Fruit fly (Drosophila melanogaster) whole organism, embryonic: Measurements from ENCODE around the gene Vps37B.

ENCODE experiments used
- B-H1 ChIP-seq: fragments of 200-800 bp; sonication (Bioruptor generic); IDR thresholded peaks from 3 replicates; pipeline ENCODE4 v1.3.6; 2022; ENCODE audit warnings: missing biosample characterization, missing genetic modification characterization
- CG10654 ChIP-seq: fragments of 200-800 bp; sonication (Bioruptor generic); optimal IDR thresholded peaks from 2 replicates; lab custom pipeline; 2016; ENCODE audit warnings: missing biosample characterization, missing genetic modification characterization
- CG10959 ChIP-seq: fragments of 200-800 bp; sonication (Bioruptor generic); IDR thresholded peaks from 2 replicates; pipeline ENCODE4 v1.3.6; 2022; ENCODE audit warnings: missing biosample characterization, missing genetic modification characterization
- CG11560 ChIP-seq: fragments of 200-800 bp; sonication (Bioruptor generic); IDR thresholded peaks from 3 replicates; pipeline ENCODE4 v1.3.6; 2022; ENCODE audit warnings: missing biosample characterization, missing genetic modification characterization
- CG12299 ChIP-seq: fragments of 200-800 bp; sonication (Bioruptor generic); optimal IDR thresholded peaks from 2 replicates; lab custom pipeline; 2018; ENCODE audit warnings: missing biosample characterization, mild to moderate bottlenecking, missing genetic modification characterization
- CG14667 ChIP-seq: fragments of 200-800 bp; sonication (Bioruptor generic); IDR thresholded peaks from 2 replicates; pipeline ENCODE4 v1.3.6; 2022; ENCODE audit warnings: missing biosample characterization, missing genetic modification characterization
- CG14860 ChIP-seq: fragments of 200-800 bp; sonication (Bioruptor generic); IDR thresholded peaks from 3 replicates; pipeline ENCODE4 v1.3.6; 2022; ENCODE audit warnings: missing biosample characterization, missing genetic modification characterization; ENCODE audit not compliant: partially characterized antibody
- CG15011 ChIP-seq: fragments of 200-800 bp; sonication (Bioruptor generic); optimal IDR thresholded peaks from 3 replicates; lab custom pipeline; 2018; ENCODE audit warnings: missing biosample characterization, mild to moderate bottlenecking, missing genetic modification characterization
- CG16779 ChIP-seq: fragments of 200-800 bp; sonication (Bioruptor generic); IDR thresholded peaks from 2 replicates; pipeline ENCODE4 v1.3.6; 2022; ENCODE audit warnings: missing biosample characterization, missing genetic modification characterization
- CG16815 ChIP-seq: fragments of 200-800 bp; sonication (Bioruptor generic); optimal IDR thresholded peaks from 3 replicates; lab custom pipeline; 2017; ENCODE audit warnings: missing biosample characterization, mild to moderate bottlenecking, missing genetic modification characterization
- CG17328 ChIP-seq: fragments of 200-800 bp; sonication (Bioruptor generic); IDR thresholded peaks from 2 replicates; pipeline ENCODE4 v1.3.6; 2022; ENCODE audit warnings: missing biosample characterization, missing genetic modification characterization
- CG17568 ChIP-seq: fragments of 200-800 bp; sonication (Bioruptor generic); optimal IDR thresholded peaks from 2 replicates; lab custom pipeline; 2018; ENCODE audit warnings: missing biosample characterization, mild to moderate bottlenecking, missing genetic modification characterization, moderate library complexity
- CG18011 ChIP-seq: fragments of 200-800 bp; sonication (Bioruptor generic); optimal IDR thresholded peaks from 2 replicates; lab custom pipeline; 2017; ENCODE audit warnings: missing biosample characterization, missing genetic modification characterization, mild to moderate bottlenecking, moderate library complexity, missing genotype
- CG2875 ChIP-seq: fragments of 200-800 bp; sonication (Bioruptor generic); optimal IDR thresholded peaks from 2 replicates; lab custom pipeline; 2017; ENCODE audit warnings: missing biosample characterization, mild to moderate bottlenecking, missing genetic modification characterization, missing genetic modification reagents
- CG4360 ChIP-seq: fragments of 200-800 bp; sonication (Bioruptor generic); IDR thresholded peaks from 2 replicates; pipeline ENCODE4 v1.3.6; 2022; ENCODE audit warnings: missing biosample characterization, missing genetic modification characterization
- CG7357 ChIP-seq: fragments of 200-800 bp; sonication (Bioruptor generic); IDR thresholded peaks from 3 replicates; pipeline ENCODE4 v1.3.6; 2022; ENCODE audit warnings: missing biosample characterization, missing genetic modification characterization
- CG7963 ChIP-seq: fragments of 200-800 bp; sonication (Bioruptor generic); IDR thresholded peaks from 3 replicates; pipeline ENCODE4 v1.3.6; 2022; ENCODE audit warnings: missing biosample characterization, missing genetic modification characterization; ENCODE audit not compliant: partially characterized antibody
- CG8478 ChIP-seq: fragments of >200 bp; optimal IDR thresholded peaks from 2 replicates; lab custom pipeline; 2018
- CoRest ChIP-seq: fragments of 200-800 bp; sonication (Bioruptor generic); optimal IDR thresholded peaks from 3 replicates; lab custom pipeline; 2018; ENCODE audit warnings: missing biosample characterization, mild to moderate bottlenecking, missing genetic modification characterization, moderate library complexity
- Dp ChIP-seq: fragments of 200-800 bp; sonication (Bioruptor generic); optimal IDR thresholded peaks from 2 replicates; lab custom pipeline; 2018; ENCODE audit warnings: missing biosample characterization, mild to moderate bottlenecking, missing genetic modification characterization, moderate library complexity
- Gug ChIP-seq: fragments of 200-800 bp; sonication (Bioruptor generic); IDR thresholded peaks from 4 replicates; pipeline ENCODE4 v1.3.6; 2022; ENCODE audit warnings: missing biosample characterization, missing genetic modification characterization
- HHEX ChIP-seq: fragments of 200-800 bp; sonication (Bioruptor generic); optimal IDR thresholded peaks from 3 replicates; lab custom pipeline; 2017; ENCODE audit warnings: missing biosample characterization, mild to moderate bottlenecking, missing genetic modification characterization, missing genetic modification reagents
- HLH54F ChIP-seq: fragments of 200-800 bp; sonication (Bioruptor generic); optimal IDR thresholded peaks from 3 replicates; lab custom pipeline; 2016; ENCODE audit warnings: missing biosample characterization, missing genetic modification characterization
- MESR4 ChIP-seq: fragments of 200-800 bp; sonication (Bioruptor generic); optimal IDR thresholded peaks from 2 replicates; lab custom pipeline; 2018; ENCODE audit warnings: missing biosample characterization, mild to moderate bottlenecking, missing genetic modification characterization, moderate library complexity
- Optix ChIP-seq: fragments of 200-800 bp; sonication (Bioruptor generic); IDR thresholded peaks from 3 replicates; pipeline ENCODE4 v1.3.6; 2022; ENCODE audit warnings: missing biosample characterization, missing genetic modification characterization
- Sox100B ChIP-seq: fragments of 200-800 bp; sonication (Bioruptor generic); optimal IDR thresholded peaks from 3 replicates; lab custom pipeline; 2018; ENCODE audit warnings: missing biosample characterization, mild to moderate bottlenecking, missing genetic modification characterization
- Xrp1 ChIP-seq: fragments of 200-800 bp; sonication (Bioruptor generic); IDR thresholded peaks from 2 replicates; pipeline ENCODE4 v1.3.6; 2022; ENCODE audit warnings: missing biosample characterization, missing genetic modification characterization
- aop ChIP-seq: fragments of 200-800 bp; sonication (Bioruptor generic); IDR thresholded peaks from 2 replicates; pipeline ENCODE4 v1.3.6; 2022; ENCODE audit warnings: missing biosample characterization, missing genetic modification characterization
- btn ChIP-seq: fragments of 200-800 bp; sonication (Bioruptor generic); optimal IDR thresholded peaks from 2 replicates; lab custom pipeline; 2016; ENCODE audit warnings: missing biosample characterization, missing genetic modification characterization
- cas ChIP-seq: fragments of 200-800 bp; sonication (Bioruptor generic); IDR thresholded peaks from 2 replicates; pipeline ENCODE4 v1.3.6; 2022; ENCODE audit warnings: missing biosample characterization, missing genetic modification characterization
- cato ChIP-seq: fragments of 200-800 bp; sonication (Bioruptor generic); optimal IDR thresholded peaks from 2 replicates; lab custom pipeline; 2016; ENCODE audit warnings: missing biosample characterization, missing genetic modification characterization, borderline replicate concordance
- caup ChIP-seq: fragments of 200-800 bp; sonication (Bioruptor generic); optimal IDR thresholded peaks from 3 replicates; lab custom pipeline; 2017; ENCODE audit warnings: missing biosample characterization, mild to moderate bottlenecking, missing genetic modification characterization, moderate library complexity; ENCODE audit not compliant: severe bottlenecking
- chif ChIP-seq, 2 experiments: fragments of 200-800 bp; sonication (Bioruptor generic); optimal IDR thresholded peaks; 3 replicates each; lab custom pipeline; 2016; ENCODE audit warnings: missing biosample characterization in 2 of 2, missing genetic modification characterization in 2 of 2
- crol ChIP-seq: fragments of 200-800 bp; sonication (Bioruptor generic); IDR thresholded peaks from 2 replicates; pipeline ENCODE4 v1.3.6; 2022; ENCODE audit warnings: missing biosample characterization, missing genetic modification characterization
- esg ChIP-seq: fragments of 200-800 bp; sonication (Bioruptor generic); conservative IDR thresholded peaks from 2 replicates; pipeline ENCODE4 v1.3.6; 2022; ENCODE audit warnings: missing biosample characterization, missing genetic modification characterization
- hth ChIP-seq: fragments of >200 bp; optimal IDR thresholded peaks from 2 replicates; lab custom pipeline; 2017; ENCODE audit warnings: inconsistent platforms
- lab ChIP-seq: fragments of 200-800 bp; sonication (Bioruptor generic); optimal IDR thresholded peaks from 3 replicates; lab custom pipeline; 2017; ENCODE audit warnings: missing biosample characterization, missing genetic modification characterization, mild to moderate bottlenecking, moderate library complexity, missing genetic modification reagents
- nerfin-1 ChIP-seq: fragments of 200-800 bp; sonication (Bioruptor generic); optimal IDR thresholded peaks from 3 replicates; lab custom pipeline; 2019; ENCODE audit warnings: missing biosample characterization, mild to moderate bottlenecking, missing genetic modification characterization, moderate library complexity
- odd ChIP-seq: fragments of 200-800 bp; sonication (Bioruptor generic); optimal IDR thresholded peaks from 2 replicates; lab custom pipeline; 2017; ENCODE audit warnings: missing biosample characterization, mild to moderate bottlenecking, missing genetic modification characterization
- org-1 ChIP-seq: fragments of 200-800 bp; sonication (Bioruptor generic); optimal IDR thresholded peaks from 2 replicates; lab custom pipeline; 2017; ENCODE audit warnings: missing biosample characterization, missing genetic modification characterization
- pzg ChIP-seq: fragments of 200-800 bp; sonication (Bioruptor generic); optimal IDR thresholded peaks from 3 replicates; lab custom pipeline; 2018; ENCODE audit warnings: missing biosample characterization, mild to moderate bottlenecking, missing genetic modification characterization, moderate library complexity
- sqz ChIP-seq: fragments of 200-800 bp; sonication (Bioruptor generic); optimal IDR thresholded peaks from 3 replicates; lab custom pipeline; 2018; ENCODE audit warnings: missing biosample characterization, mild to moderate bottlenecking, missing genetic modification characterization
- sug ChIP-seq: fragments of 200-800 bp; optimal IDR thresholded peaks from 2 replicates; lab custom pipeline; 2019; ENCODE audit warnings: missing biosample characterization, mild to moderate bottlenecking, missing genetic modification characterization, moderate library complexity
- tll ChIP-seq, 2 experiments: fragments of 200-800 bp in 1 of 2; fragments of >200 bp in 1 of 2; sonication (Bioruptor generic) in 1 of 2; optimal IDR thresholded peaks; 2 replicates each; lab custom pipeline; 2017 to 2019; ENCODE audit warnings: missing biosample characterization in 2 of 2, missing genetic modification characterization in 2 of 2, mild to moderate bottlenecking in 1 of 2, moderate library complexity in 1 of 2
- toy ChIP-seq: fragments of 200-800 bp; sonication (Bioruptor generic); IDR thresholded peaks from 2 replicates; pipeline ENCODE4 v1.3.6; 2022; ENCODE audit warnings: missing biosample characterization, missing genetic modification characterization
- unc-4 ChIP-seq: fragments of 200-800 bp; sonication (Bioruptor generic); IDR thresholded peaks from 2 replicates; pipeline ENCODE4 v1.3.6; 2022; ENCODE audit warnings: missing biosample characterization, missing genetic modification characterization; ENCODE audit not compliant: partially characterized antibody
- wdn ChIP-seq: fragments of 200-800 bp; sonication (Bioruptor generic); IDR thresholded peaks from 2 replicates; pipeline ENCODE4 v1.3.6; 2022; ENCODE audit warnings: missing biosample characterization, missing genetic modification characterization

Vps37B gene

DNA sequence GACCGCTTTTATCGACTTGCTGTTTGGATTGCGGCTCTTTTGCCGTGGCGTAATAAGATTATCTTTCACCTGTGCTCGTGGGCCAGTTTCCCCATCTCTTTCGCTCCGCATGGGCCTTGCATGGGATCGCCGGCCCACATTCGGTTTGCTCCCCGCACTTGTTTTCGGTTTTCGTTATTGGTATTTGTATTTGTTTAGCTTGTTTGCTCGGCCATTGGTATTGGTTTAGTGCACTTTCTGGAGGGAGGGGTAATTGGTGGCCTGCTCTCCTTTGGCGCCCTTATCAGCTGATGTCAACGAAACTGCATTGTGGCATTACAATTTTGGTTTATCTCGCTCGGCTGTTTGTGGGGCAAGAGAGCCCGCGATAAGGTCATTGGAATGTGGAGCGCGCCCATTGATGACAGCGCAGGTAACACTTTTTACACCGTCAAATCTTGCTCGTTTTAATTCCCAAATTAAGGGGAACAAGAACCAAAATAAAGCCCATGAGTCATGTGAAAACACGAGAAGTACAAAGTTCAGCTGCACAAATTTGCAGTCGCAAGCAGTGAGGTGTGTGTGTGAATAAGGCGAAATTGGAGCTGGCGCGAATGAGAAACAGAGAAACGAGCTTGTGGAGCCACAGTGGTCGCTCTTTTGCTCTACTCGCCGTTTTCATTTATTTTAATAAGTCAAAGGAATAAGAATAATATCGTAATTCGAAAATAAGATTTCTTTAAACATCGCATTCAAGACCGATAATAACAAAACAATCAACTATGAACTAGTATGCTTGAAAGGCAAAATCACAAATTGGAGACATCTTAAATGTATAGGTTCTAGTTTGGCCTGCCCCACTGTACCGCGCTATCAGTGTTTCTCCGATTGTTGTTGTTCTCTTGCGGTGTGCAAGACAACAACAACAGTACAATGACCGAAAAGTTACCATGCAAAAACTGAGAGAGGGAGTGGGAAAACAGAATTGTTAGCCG is 10.3 kb upstream of the Vps37B start (continued):
- TF ChIP-seq Dp (GFP tag; lab: Kevin White, UChicago): peak; percentile 22
- TF ChIP-seq btn (GFP tag; lab: Kevin White, UChicago): peak; percentile 99
- TF ChIP-seq CG7357 (GFP tag; lab: Robert Waterston, UW): peak; percentile 70; the same call in 2 of the 3 replicates
- peak; percentile 60; the same call in 1 of the 3 replicates for TF ChIP-seq CG11560
- TF ChIP-seq CG12299 (tag; lab: Kevin White, UChicago): peak; percentile 94
- TF ChIP-seq sug (tag; lab: Kevin White, UChicago): peak; percentile 74
- TF ChIP-seq CG8478 (lab: Kevin White, UChicago): no peak
- TF ChIP-seq CG14860: no peak
- TF ChIP-seq esg: peak; percentile 33; the same call in 1 of the 2 replicates
- TF ChIP-seq CG17568 (GFP tag; lab: Kevin White, UChicago): peak; percentile 98
- no peak for TF ChIP-seq hth (lab: Kevin White, UChicago)
- TF ChIP-seq chif (GFP tag; optimal IDR thresholded peaks at IDR 0.05; lab: Kevin White, UChicago): peak; percentile 99
- peak; percentile 93 for TF ChIP-seq caup (GFP tag; lab: Kevin White, UChicago)
- no peak for TF ChIP-seq CG7963 (GFP tag; lab: Robert Waterston, UW)
- peak; percentile 86 for TF ChIP-seq CG16779
- TF ChIP-seq tll (GFP tag; optimal IDR thresholded peaks at IDR 0.05; lab: Kevin White, UChicago): peak in 1 of 2 experiments; percentile 86
- peak; percentile 97 for TF ChIP-seq cato (GFP tag; lab: Kevin White, UChicago)
- peak; percentile 88 for TF ChIP-seq B-H1
- peak; percentile 97 for TF ChIP-seq lab (GFP tag; lab: Kevin White, UChicago)
- TF ChIP-seq CG17328 (GFP tag; lab: Robert Waterston, UW): peak; percentile 98
- peak; percentile 84 for TF ChIP-seq HLH54F (GFP tag; lab: Kevin White, UChicago)
- peak; percentile 86 for TF ChIP-seq CoRest (tag; lab: Kevin White, UChicago)
- peak; percentile 97 for TF ChIP-seq CG10959
- TF ChIP-seq aop (GFP tag; lab: Robert Waterston, UW): peak; percentile 92
- peak; percentile 97 for TF ChIP-seq sqz (GFP tag; lab: Kevin White, UChicago)
- peak; percentile 73 for TF ChIP-seq MESR4
- TF ChIP-seq CG4360 (GFP tag; lab: Robert Waterston, UW): peak; percentile 93
- no peak; the same call in 1 of the 2 replicates for TF ChIP-seq unc-4 (GFP tag; lab: Robert Waterston, UW)
- TF ChIP-seq Optix (GFP tag; lab: Robert Waterston, UW): peak; percentile 97
- TF ChIP-seq CG16815: peak; percentile 92
- TF ChIP-seq odd (GFP tag; lab: Kevin White, UChicago): peak; percentile 97
- TF ChIP-seq org-1: peak; percentile 98
- peak; percentile 97 for TF ChIP-seq nerfin-1 (tag; lab: Kevin White, UChicago)
- peak; percentile 93 for TF ChIP-seq CG15011
- peak; percentile 100 for TF ChIP-seq CG2875 (GFP tag; lab: Kevin White, UChicago)
- peak; percentile 76 for TF ChIP-seq CG18011
- peak; percentile 75; the same call in 1 of the 2 replicates for TF ChIP-seq toy
- TF ChIP-seq Gug (GFP tag; lab: Robert Waterston, UW): peak; percentile 77; the same call in 2 of the 4 replicates
- peak; percentile 98 for TF ChIP-seq HHEX (GFP tag; lab: Kevin White, UChicago)
- TF ChIP-seq Xrp1 (GFP tag; lab: Robert Waterston, UW): peak; percentile 99
- peak; percentile 99 for TF ChIP-seq CG10654 (GFP tag; lab: Kevin White, UChicago)
- no peak for TF ChIP-seq pzg (GFP tag; lab: Kevin White, UChicago)
- TF ChIP-seq wdn (GFP tag; lab: Robert Waterston, UW): peak; percentile 71; the same call in 1 of the 2 replicates
- peak; percentile 98 for TF ChIP-seq Sox100B (GFP tag; lab: Kevin White, UChicago)
- TF ChIP-seq CG14667 (GFP tag; lab: Robert Waterston, UW): peak; percentile 75
- no peak for TF ChIP-seq cas
- TF ChIP-seq crol (GFP tag; lab: Robert Waterston, UW): peak; percentile 88
